Fruit fly (Drosophila melanogaster) whole organism, prepupa: Measurements from ENCODE around the gene Pgm1.

Experiments
- Blimp-1 ChIP-seq: fragments of 200-800 bp; sonication (Bioruptor generic); optimal IDR thresholded peaks from 3 replicates; lab custom pipeline; 2017; ENCODE audit warnings: missing biosample characterization, missing genetic modification characterization, mild to moderate bottlenecking, moderate library complexity, missing genetic modification reagents
- CG10631 ChIP-seq: fragments of 200-800 bp; sonication (Bioruptor generic); optimal IDR thresholded peaks from 2 replicates; lab custom pipeline; 2016; ENCODE audit warnings: missing biosample characterization, missing genetic modification characterization
- CG11294 ChIP-seq: fragments of 200-800 bp; sonication (Bioruptor generic); IDR thresholded peaks from 2 replicates; pipeline ENCODE4 v1.3.6; 2022; ENCODE audit warnings: missing biosample characterization, missing genetic modification characterization
- CG11762 ChIP-seq: fragments of 200-800 bp; sonication (Bioruptor generic); optimal IDR thresholded peaks from 3 replicates; lab custom pipeline; 2016; ENCODE audit warnings: missing biosample characterization, missing genetic modification characterization; ENCODE audit not compliant: insufficient read depth
- CG11902 ChIP-seq: fragments of 200-800 bp; sonication (Bioruptor generic); optimal IDR thresholded peaks from 3 replicates; lab custom pipeline; 2016; ENCODE audit warnings: missing biosample characterization, missing genetic modification characterization
- CG15336 ChIP-seq: fragments of 200-800 bp; sonication (Bioruptor generic); IDR thresholded peaks from 2 replicates; pipeline ENCODE4 v1.3.6; 2022; ENCODE audit warnings: missing biosample characterization, missing genetic modification characterization
- CG1621 ChIP-seq: fragments of 200-800 bp; sonication (Bioruptor generic); optimal IDR thresholded peaks from 3 replicates; lab custom pipeline; 2018; ENCODE audit warnings: missing biosample characterization, mild to moderate bottlenecking, missing genetic modification characterization
- CG16779 ChIP-seq: fragments of 200-800 bp; sonication (Bioruptor generic); optimal IDR thresholded peaks from 3 replicates; lab custom pipeline; 2017; ENCODE audit warnings: missing biosample characterization, mild to moderate bottlenecking, missing genetic modification characterization
- CG3032 ChIP-seq: fragments of 200-800 bp; optimal IDR thresholded peaks from 2 replicates; lab custom pipeline; 2019; ENCODE audit warnings: missing biosample characterization, mild to moderate bottlenecking, missing genetic modification characterization, moderate library complexity
- CG32006 ChIP-seq: fragments of 200-800 bp; sonication (Bioruptor generic); optimal IDR thresholded peaks from 3 replicates; lab custom pipeline; 2017; ENCODE audit warnings: missing biosample characterization, mild to moderate bottlenecking, missing genetic modification characterization
- CG3919 ChIP-seq: fragments of 200-800 bp; sonication (Bioruptor generic); optimal IDR thresholded peaks from 3 replicates; lab custom pipeline; 2016; ENCODE audit warnings: missing biosample characterization, missing genetic modification characterization
- CG6163 ChIP-seq: fragments of 200-800 bp; sonication (Bioruptor generic); IDR thresholded peaks from 3 replicates; pipeline ENCODE4 v1.3.6; 2022; ENCODE audit warnings: missing biosample characterization, missing genetic modification characterization
- CG6808 ChIP-seq: fragments of 200-800 bp; sonication (Bioruptor generic); optimal IDR thresholded peaks from 3 replicates; lab custom pipeline; 2017; ENCODE audit warnings: missing biosample characterization, missing genetic modification characterization, mild to moderate bottlenecking, moderate library complexity, missing genetic modification reagents
- CG6854 ChIP-seq: fragments of 200-800 bp; sonication (Bioruptor generic); optimal IDR thresholded peaks from 2 replicates; lab custom pipeline; 2017; ENCODE audit warnings: missing biosample characterization, mild to moderate bottlenecking, missing genetic modification characterization
- CG7368 ChIP-seq: fragments of 200-800 bp; sonication (Bioruptor generic); optimal IDR thresholded peaks from 3 replicates; lab custom pipeline; 2016; ENCODE audit warnings: missing biosample characterization, missing genetic modification characterization
- CG8119 ChIP-seq: fragments of 200-800 bp; sonication (Bioruptor generic); IDR thresholded peaks from 3 replicates; pipeline ENCODE4 v1.3.6; 2022; ENCODE audit warnings: missing biosample characterization, missing genetic modification characterization
- CG8319 ChIP-seq: fragments of 200-800 bp; sonication (Bioruptor generic); optimal IDR thresholded peaks from 3 replicates; lab custom pipeline; 2016; ENCODE audit warnings: missing biosample characterization, missing genetic modification characterization
- CG9139 ChIP-seq: fragments of 200-800 bp; sonication (Bioruptor generic); optimal IDR thresholded peaks from 3 replicates; lab custom pipeline; 2017; ENCODE audit warnings: missing biosample characterization, mild to moderate bottlenecking, missing genetic modification characterization
- Eip75B ChIP-seq: fragments of 200-800 bp; sonication (Bioruptor generic); optimal IDR thresholded peaks from 3 replicates; lab custom pipeline; 2016; ENCODE audit warnings: missing biosample characterization, missing genetic modification characterization
- Eip78C ChIP-seq: fragments of 200-800 bp; sonication (Bioruptor generic); peaks from one replicate; lab custom pipeline; 2016; ENCODE audit warnings: missing biosample characterization, missing genetic modification characterization
- Eip93F ChIP-seq: fragments of 200-800 bp; sonication (Bioruptor generic); optimal IDR thresholded peaks from 2 replicates; lab custom pipeline; 2016; ENCODE audit warnings: missing biosample characterization, mild to moderate bottlenecking, missing genetic modification characterization
- Ets21C ChIP-seq: fragments of 200-800 bp; sonication (Bioruptor generic); optimal IDR thresholded peaks from 3 replicates; lab custom pipeline; 2016; ENCODE audit warnings: missing biosample characterization, missing genetic modification characterization
- Ets96B ChIP-seq: fragments of 200-800 bp; optimal IDR thresholded peaks from 2 replicates; lab custom pipeline; 2019; ENCODE audit warnings: missing biosample characterization, mild to moderate bottlenecking, missing genetic modification characterization, moderate library complexity
- Gug ChIP-seq: fragments of 200-800 bp; sonication (Bioruptor generic); IDR thresholded peaks from 2 replicates; pipeline ENCODE4 v1.3.6; 2022; ENCODE audit warnings: missing biosample characterization, missing genetic modification characterization
- Hr4 ChIP-seq: fragments of 200-800 bp; sonication (Bioruptor generic); optimal IDR thresholded peaks from 3 replicates; lab custom pipeline; 2016; ENCODE audit warnings: missing biosample characterization, missing genetic modification characterization
- Lpt ChIP-seq: fragments of 200-800 bp; sonication (Bioruptor generic); optimal IDR thresholded peaks from 3 replicates; lab custom pipeline; 2016; ENCODE audit warnings: missing biosample characterization, missing genetic modification characterization
- Met ChIP-seq: fragments of 200-800 bp; sonication (Bioruptor generic); optimal IDR thresholded peaks from 3 replicates; lab custom pipeline; 2016; ENCODE audit warnings: missing biosample characterization, missing genetic modification characterization
- OdsH ChIP-seq: fragments of 200-800 bp; sonication (Bioruptor generic); optimal IDR thresholded peaks from 3 replicates; lab custom pipeline; 2016; ENCODE audit warnings: missing biosample characterization, missing genetic modification characterization
- Sox15 ChIP-seq: fragments of 200-800 bp; sonication (Bioruptor generic); optimal IDR thresholded peaks from 3 replicates; lab custom pipeline; 2016; ENCODE audit warnings: missing biosample characterization, missing genetic modification characterization
- achi ChIP-seq: fragments of 200-800 bp; sonication (Bioruptor generic); optimal IDR thresholded peaks from 3 replicates; lab custom pipeline; 2016; ENCODE audit warnings: missing biosample characterization, missing genetic modification characterization
- acj6 ChIP-seq: fragments of 200-800 bp; sonication (Bioruptor generic); optimal IDR thresholded peaks from 3 replicates; lab custom pipeline; 2016; ENCODE audit warnings: missing biosample characterization, missing genetic modification characterization
- cyc ChIP-seq: fragments of 200-800 bp; sonication (Bioruptor generic); optimal IDR thresholded peaks from 3 replicates; lab custom pipeline; 2016; ENCODE audit warnings: missing biosample characterization, missing genetic modification characterization
- dac ChIP-seq: fragments of 200-800 bp; sonication (Bioruptor generic); optimal IDR thresholded peaks from 2 replicates; lab custom pipeline; 2017; ENCODE audit warnings: missing biosample characterization, mild to moderate bottlenecking, missing genetic modification characterization
- dsx ChIP-seq: fragments of 200-800 bp; optimal IDR thresholded peaks from 3 replicates; lab custom pipeline; 2019; ENCODE audit warnings: missing biosample characterization, mild to moderate bottlenecking, missing genetic modification characterization, moderate library complexity; ENCODE audit not compliant: poor library complexity, severe bottlenecking
- eg ChIP-seq: fragments of 200-800 bp; sonication (Bioruptor generic); IDR thresholded peaks from 3 replicates; pipeline ENCODE4 v1.3.6; 2022; ENCODE audit warnings: missing biosample characterization, missing genetic modification characterization
- esn ChIP-seq: fragments of 200-800 bp; sonication (Bioruptor generic); optimal IDR thresholded peaks from 2 replicates; lab custom pipeline; 2016; ENCODE audit warnings: missing biosample characterization, mild to moderate bottlenecking, missing genetic modification characterization, moderate library complexity
- fd85E ChIP-seq: fragments of 200-800 bp; sonication (Bioruptor generic); optimal IDR thresholded peaks from 3 replicates; lab custom pipeline; 2016; ENCODE audit warnings: missing biosample characterization, missing genetic modification characterization
- fkh ChIP-seq: fragments of 200-800 bp; sonication (Bioruptor generic); optimal IDR thresholded peaks from 3 replicates; lab custom pipeline; 2017; ENCODE audit warnings: missing biosample characterization, mild to moderate bottlenecking, missing genetic modification characterization, moderate library complexity
- net ChIP-seq: fragments of 200-800 bp; sonication (Bioruptor generic); optimal IDR thresholded peaks from 3 replicates; lab custom pipeline; 2016; ENCODE audit warnings: missing biosample characterization, missing genetic modification characterization
- pdm3 ChIP-seq: fragments of 200-800 bp; sonication (Bioruptor generic); optimal IDR thresholded peaks from 3 replicates; lab custom pipeline; 2016; ENCODE audit warnings: missing biosample characterization, missing genetic modification characterization
- spab ChIP-seq: fragments of 200-800 bp; sonication (Bioruptor generic); optimal IDR thresholded peaks from 2 replicates; lab custom pipeline; 2017; ENCODE audit warnings: missing biosample characterization, mild to moderate bottlenecking, missing genetic modification characterization, missing genetic modification reagents
- ss ChIP-seq, 2 experiments: fragments of 200-800 bp; sonication (Bioruptor generic); optimal IDR thresholded peaks; 2 replicates in 1 of 2; 3 replicates in 1 of 2; lab custom pipeline; 2017 to 2018; ENCODE audit warnings: mild to moderate bottlenecking in 2 of 2, missing biosample characterization in 2 of 2, missing genetic modification characterization in 2 of 2, moderate library complexity in 1 of 2
- vri ChIP-seq: fragments of 200-800 bp; sonication (Bioruptor generic); optimal IDR thresholded peaks from 3 replicates; lab custom pipeline; 2016; ENCODE audit warnings: missing biosample characterization, mild to moderate bottlenecking, missing genetic modification characterization

The Pgm1 gene

DNA sequence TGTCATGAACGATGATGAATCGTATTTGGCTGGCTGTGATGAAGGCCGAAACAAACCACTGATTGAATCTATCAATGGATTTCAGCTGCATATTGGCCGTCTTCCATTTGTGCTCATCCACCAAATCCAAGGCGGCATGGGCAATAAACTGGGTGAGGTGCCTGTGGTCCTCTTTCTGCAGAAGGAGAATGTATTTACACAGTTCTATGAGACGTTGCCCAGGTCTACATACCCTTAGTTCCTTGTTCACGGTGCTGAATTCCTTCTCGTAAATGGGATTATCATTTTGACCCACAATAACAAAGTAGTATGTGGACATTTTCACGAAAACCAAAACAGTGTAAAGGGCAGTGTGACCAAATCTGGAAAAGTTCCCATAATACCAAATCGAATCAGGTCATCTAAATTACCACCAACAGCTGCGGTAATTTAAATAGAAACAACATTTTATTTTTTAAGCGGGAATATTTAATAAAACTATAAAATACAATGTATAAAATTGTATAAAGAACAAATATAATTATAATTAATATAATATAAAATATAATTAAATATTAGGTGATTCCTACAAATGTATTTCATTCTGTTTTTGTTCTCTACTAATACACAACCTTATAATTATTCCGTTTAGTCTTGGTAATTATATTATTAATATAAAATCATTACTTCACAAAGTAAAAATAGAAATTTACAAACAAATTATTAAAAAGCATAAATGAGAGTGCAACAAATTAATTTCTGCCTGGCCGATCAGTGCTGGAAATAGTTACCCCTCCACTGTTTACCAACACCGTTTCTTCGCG, 3.1 kb upstream of the Pgm1 start, which contains the start of the genes Trs20 and elg1 (continued):
- no peak for TF ChIP-seq CG11902 (GFP tag; lab: Kevin White, UChicago)
- no peak for TF ChIP-seq CG1621 (tag; lab: Kevin White, UChicago)
- peak; percentile 61 for TF ChIP-seq OdsH (GFP tag; lab: Kevin White, UChicago)
- no peak for TF ChIP-seq Blimp-1
- no peak for TF ChIP-seq Eip75B (GFP tag; lab: Kevin White, UChicago)
- no peak for TF ChIP-seq CG11294
- peak; percentile 20 for TF ChIP-seq CG11762
- TF ChIP-seq Ets96B = peak; percentile 47
- no peak for TF ChIP-seq CG7368 (GFP tag; lab: Kevin White, UChicago)
- TF ChIP-seq CG8319 (GFP tag; lab: Kevin White, UChicago) = peak; percentile 37
- no peak for TF ChIP-seq Ets21C (GFP tag; lab: Kevin White, UChicago)
- TF ChIP-seq Gug = peak; percentile 23; the same call in 1 of the 2 replicates
- no peak for TF ChIP-seq fkh
- TF ChIP-seq CG32006 (GFP tag; lab: Kevin White, UChicago) = no peak
- no peak for TF ChIP-seq pdm3 (GFP tag; lab: Kevin White, UChicago)
- no peak for TF ChIP-seq spab (GFP tag; lab: Kevin White, UChicago)
- TF ChIP-seq eg (GFP tag; lab: Robert Waterston, UW) = no peak
- peak in 1 of 2 experiments; percentile 62 for TF ChIP-seq ss (GFP tag; optimal IDR thresholded peaks at IDR 0.05; lab: Kevin White, UChicago)
- TF ChIP-seq Hr4 (GFP tag; lab: Kevin White, UChicago) = no peak
- no peak for TF ChIP-seq CG15336 (GFP tag; lab: Robert Waterston, UW)
- peak; percentile 31 for TF ChIP-seq CG6854 (GFP tag; lab: Kevin White, UChicago)
- no peak for TF ChIP-seq CG9139 (GFP tag; lab: Kevin White, UChicago)
- peak; percentile 11 for TF ChIP-seq cyc (GFP tag; lab: Kevin White, UChicago)
- peak; percentile 64 for TF ChIP-seq CG3032 (tag; lab: Kevin White, UChicago)
- no peak for TF ChIP-seq Lpt
- TF ChIP-seq acj6 (GFP tag; lab: Kevin White, UChicago) = peak; percentile 52
- TF ChIP-seq Met (GFP tag; lab: Kevin White, UChicago) = no peak
- TF ChIP-seq dac (GFP tag; lab: Kevin White, UChicago) = no peak

DNA sequence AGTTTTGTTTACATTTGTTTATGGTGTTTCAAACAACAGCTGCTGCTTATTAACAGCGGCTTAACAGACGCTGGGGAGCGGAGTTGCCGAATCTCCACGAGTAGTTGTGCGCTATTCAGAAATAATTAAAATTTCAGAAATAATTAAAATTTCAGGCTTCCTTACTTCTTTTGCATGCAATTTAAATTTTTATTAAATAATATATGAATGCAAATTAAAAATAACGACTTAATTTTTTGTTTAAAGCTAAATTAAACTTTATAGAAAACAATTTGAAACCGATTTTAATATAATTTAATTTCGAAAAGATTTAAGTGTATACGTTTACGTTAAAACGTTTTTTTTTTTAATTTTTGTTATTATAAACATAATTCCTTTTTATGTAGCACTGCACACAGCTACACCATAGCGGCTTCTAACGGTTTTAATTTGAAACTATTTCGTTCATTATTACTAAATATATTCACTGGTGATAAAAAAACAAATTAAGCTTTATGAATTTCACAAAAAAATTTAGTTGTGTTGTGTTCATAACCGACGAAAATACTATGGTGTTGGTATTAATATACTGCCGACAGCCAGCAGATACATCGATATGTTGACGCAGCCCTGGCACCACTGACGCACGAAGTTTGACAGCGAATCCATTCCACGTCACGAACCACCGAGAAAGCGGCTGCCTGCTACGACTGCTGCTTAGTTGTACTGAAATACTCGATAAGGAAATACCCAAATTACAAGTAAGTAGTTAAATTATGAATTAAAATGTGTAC, 828 bp upstream of the Pgm1 start, which contains the start of gene SsRbeta:
TSS of gene SsRbeta (plus strand) at position 645 of the 773 bp plus-strand sequence.
- TF ChIP-seq esn (GFP tag; lab: Kevin White, UChicago) (peak; percentile 19), eg (GFP tag; lab: Robert Waterston, UW) (peak; percentile 63), dsx (GFP tag; lab: Kevin White, UChicago) (no peak), fkh (peak; percentile 51), Met (GFP tag; lab: Kevin White, UChicago) (peak; percentile 26), Eip75B (GFP tag; lab: Kevin White, UChicago) (no peak), CG16779 (tag; lab: Kevin White, UChicago) (no peak), CG11902 (GFP tag; lab: Kevin White, UChicago) (no peak), Gug (peak; percentile 33), Eip93F (GFP tag; lab: Kevin White, UChicago) (peak; percentile 78), CG8319 (GFP tag; lab: Kevin White, UChicago) (no peak), net (no peak), Eip78C (GFP tag; lab: Kevin White, UChicago) (peak; percentile 75), CG10631 (peak; percentile 18), CG1621 (tag; lab: Kevin White, UChicago) (no peak), CG6808 (GFP tag; lab: Kevin White, UChicago) (no peak), OdsH (GFP tag; lab: Kevin White, UChicago) (peak; percentile 43), achi (peak; percentile 100), CG15336 (GFP tag; lab: Robert Waterston, UW) (peak; percentile 41), acj6 (GFP tag; lab: Kevin White, UChicago) (peak; percentile 38), CG3032 (tag; lab: Kevin White, UChicago) (peak; percentile 13), CG3919 (GFP tag; lab: Kevin White, UChicago) (no peak), Sox15 (GFP tag; lab: Kevin White, UChicago) (no peak), CG8119 (GFP tag; lab: Robert Waterston, UW) (peak; percentile 19), fd85E (GFP tag; lab: Kevin White, UChicago) (no peak), vri (no peak), CG6163 (GFP tag; lab: Robert Waterston, UW) (peak; percentile 20)
